Worm (Caenorhabditis elegans) whole organism, L2 larva: ENCODE data around the gene C17E7.12.

ENCODE experiments used
- C34F6.9 ChIP-seq: fragments of 150-350 bp; optimal IDR thresholded peaks from 2 replicates; lab custom pipeline; 2014; ENCODE audit warnings: missing biosample characterization, missing genetic modification characterization
- R02D3.7 ChIP-seq: fragments of 150-350 bp; optimal IDR thresholded peaks from 2 replicates; lab custom pipeline; 2014; ENCODE audit warnings: missing biosample characterization, missing genetic modification characterization
- Y55F3AM.14 ChIP-seq: fragments of 200-800 bp; sonication (Bioruptor generic); optimal IDR thresholded peaks from 2 replicates; lab custom pipeline; 2018; ENCODE audit warnings: mild to moderate bottlenecking, missing genetic modification characterization, missing compliant biosample characterization
- ZK546.5 ChIP-seq: sonication (generic microtip); optimal IDR thresholded peaks from 2 replicates; lab custom pipeline; 2017; ENCODE audit warnings: missing biosample characterization, missing genetic modification characterization
- alr-1 ChIP-seq: fragments of 150-350 bp; optimal IDR thresholded peaks from 2 replicates; lab custom pipeline; 2014; ENCODE audit warnings: missing biosample characterization, missing genetic modification characterization
- ama-1 ChIP-seq: fragments of 150-350 bp; optimal IDR thresholded peaks from 2 replicates; lab custom pipeline; 2018; ENCODE audit warnings: inconsistent platforms
- ceh-16 ChIP-seq: fragments of 150-350 bp; optimal IDR thresholded peaks from 2 replicates; lab custom pipeline; 2014; ENCODE audit warnings: missing biosample characterization, missing genetic modification characterization
- ceh-82 ChIP-seq: fragments of 150-350 bp; optimal IDR thresholded peaks from 2 replicates; lab custom pipeline; 2014; ENCODE audit warnings: missing biosample characterization, missing genetic modification characterization
- crh-2 ChIP-seq: sonication (generic microtip); optimal IDR thresholded peaks from 2 replicates; lab custom pipeline; 2017; ENCODE audit warnings: missing biosample characterization, missing genetic modification characterization
- dmd-4 ChIP-seq: sonication (generic microtip); optimal IDR thresholded peaks from 2 replicates; lab custom pipeline; 2017; ENCODE audit warnings: missing biosample characterization, missing genetic modification characterization
- elt-1 ChIP-seq: fragments of 150-350 bp; optimal IDR thresholded peaks from 2 replicates; lab custom pipeline; 2014; ENCODE audit warnings: missing biosample characterization, missing genetic modification characterization
- elt-3 ChIP-seq: sonication (generic microtip); optimal IDR thresholded peaks from 2 replicates; lab custom pipeline; 2017; ENCODE audit warnings: missing biosample characterization, missing genetic modification characterization
- fos-1 ChIP-seq: fragments of 150-350 bp; optimal IDR thresholded peaks from 2 replicates; lab custom pipeline; 2014; ENCODE audit warnings: missing biosample characterization, missing genetic modification characterization
- gmeb-1 ChIP-seq: fragments of 150-350 bp; optimal IDR thresholded peaks from 2 replicates; lab custom pipeline; 2014; ENCODE audit warnings: missing biosample characterization, missing genetic modification characterization
- lin-11 ChIP-seq: fragments of 150-350 bp; sonication (generic microtip); optimal IDR thresholded peaks from 2 replicates; lab custom pipeline; 2014; ENCODE audit warnings: missing biosample characterization, missing genetic modification characterization, inconsistent platforms, mixed read lengths
- lsy-2 ChIP-seq, 2 experiments: fragments of 150-350 bp in 1 of 2; sonication (generic microtip) in 1 of 2; optimal IDR thresholded peaks; 2 replicates each; lab custom pipeline; 2014 to 2017; ENCODE audit warnings: missing biosample characterization in 2 of 2, missing genetic modification characterization in 2 of 2
- mab-5 ChIP-seq: fragments of 150-350 bp; optimal IDR thresholded peaks from 2 replicates; lab custom pipeline; 2014; ENCODE audit warnings: missing biosample characterization, missing genetic modification characterization
- mdl-1 ChIP-seq, 2 experiments: fragments of 150-350 bp in 1 of 2; sonication (generic microtip) in 1 of 2; optimal IDR thresholded peaks; 2 replicates each; lab custom pipeline; 2017; ENCODE audit warnings: missing biosample characterization in 2 of 2, missing genetic modification characterization in 2 of 2
- nhr-10 ChIP-seq: sonication (generic microtip); optimal IDR thresholded peaks from 2 replicates; lab custom pipeline; 2017; ENCODE audit warnings: missing biosample characterization, missing genetic modification characterization
- nhr-11 ChIP-seq: fragments of 150-350 bp; optimal IDR thresholded peaks from 2 replicates; lab custom pipeline; 2014; ENCODE audit warnings: missing biosample characterization, missing genetic modification characterization
- nhr-21 ChIP-seq: fragments of 150-350 bp; optimal IDR thresholded peaks from 2 replicates; lab custom pipeline; 2014; ENCODE audit warnings: missing biosample characterization, missing genetic modification characterization
- nhr-23 ChIP-seq: fragments of 150-350 bp; optimal IDR thresholded peaks from 2 replicates; lab custom pipeline; 2014; ENCODE audit warnings: missing biosample characterization, missing genetic modification reagents, missing genetic modification characterization
- nhr-237 ChIP-seq: fragments of 150-350 bp; optimal IDR thresholded peaks from 2 replicates; lab custom pipeline; 2014; ENCODE audit warnings: missing biosample characterization, missing genetic modification characterization
- nhr-25 ChIP-seq: fragments of 150-350 bp; sonication (generic microtip); optimal IDR thresholded peaks from 3 replicates; lab custom pipeline; 2014; ENCODE audit warnings: missing biosample characterization, missing genetic modification characterization
- nhr-6 ChIP-seq: fragments of 150-350 bp; optimal IDR thresholded peaks from 2 replicates; lab custom pipeline; 2014; ENCODE audit warnings: missing biosample characterization, missing genetic modification characterization
- nhr-77 ChIP-seq: fragments of 150-350 bp; optimal IDR thresholded peaks from 2 replicates; lab custom pipeline; 2014; ENCODE audit warnings: missing biosample characterization, missing genetic modification characterization
- peb-1 ChIP-seq: fragments of 150-350 bp; optimal IDR thresholded peaks from 2 replicates; lab custom pipeline; 2014; ENCODE audit warnings: missing biosample characterization, missing genetic modification characterization
- sma-9 ChIP-seq, 2 experiments: fragments of 150-350 bp in 1 of 2; sonication (generic microtip) in 1 of 2; optimal IDR thresholded peaks; 2 replicates each; lab custom pipeline; 2014 to 2016; ENCODE audit warnings: missing genetic modification characterization in 2 of 2, mild to moderate bottlenecking in 1 of 2, missing biosample characterization in 1 of 2, missing compliant biosample characterization in 1 of 2, missing genetic modification reagents in 1 of 2, moderate library complexity in 1 of 2
- unc-39 ChIP-seq: fragments of 150-350 bp; optimal IDR thresholded peaks from 2 replicates; lab custom pipeline; 2014; ENCODE audit warnings: missing biosample characterization, missing genetic modification characterization
- unc-55 ChIP-seq: fragments of 150-350 bp; sonication (generic microtip); optimal IDR thresholded peaks from 3 replicates; lab custom pipeline; 2014; ENCODE audit warnings: missing biosample characterization, missing genetic modification reagents, missing genetic modification characterization
- unc-62 ChIP-seq: fragments of 150-350 bp; optimal IDR thresholded peaks from 2 replicates; lab custom pipeline; 2014; ENCODE audit warnings: missing biosample characterization, missing genetic modification reagents, missing genetic modification characterization
- zag-1 ChIP-seq: fragments of 150-350 bp; optimal IDR thresholded peaks from 2 replicates; lab custom pipeline; 2014; ENCODE audit warnings: missing biosample characterization, missing genetic modification characterization
- ztf-1 ChIP-seq: fragments of 200-800 bp; sonication (Bioruptor generic); conservative IDR thresholded peaks from 2 replicates; pipeline ENCODE4 v1.3.6; 2022; ENCODE audit warnings: missing genetic modification characterization, missing compliant biosample characterization
- ztf-4 ChIP-seq: fragments of 150-350 bp; optimal IDR thresholded peaks from 2 replicates; lab custom pipeline; 2014; ENCODE audit warnings: missing biosample characterization, missing genetic modification characterization

Gene C17E7.12

DNA sequence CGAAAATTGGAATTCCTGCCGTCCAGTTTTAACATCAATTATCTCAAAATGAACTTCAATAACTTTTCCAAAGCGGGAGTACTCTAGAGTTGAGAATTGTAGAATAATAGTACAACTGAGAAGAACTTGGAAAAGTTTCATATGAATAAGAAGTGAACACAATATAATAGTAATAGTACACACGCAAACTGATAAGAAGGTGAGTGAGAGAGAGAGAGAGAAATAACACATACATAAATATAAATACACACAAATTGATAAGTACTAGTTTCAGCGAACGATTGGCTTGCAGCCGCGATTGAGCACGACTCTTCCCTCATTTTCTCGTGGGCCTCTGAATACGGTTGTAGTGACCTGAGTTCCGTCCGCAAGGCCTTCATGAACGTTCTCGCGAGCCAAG, 2.7 kb downstream of the C17E7.12 start, which contains the start of gene C17E7.13:
TSS of gene C17E7.13 (minus strand) at position 176 of the 400 bp plus-strand sequence.
- TF ChIP-seq zag-1 (tag; lab: Kevin White, UChicago) (no peak), fos-1 (tag; lab: Kevin White, UChicago) (peak; percentile 59)
- TF ChIP-seq, all 48 proteins: peak for 1

DNA sequence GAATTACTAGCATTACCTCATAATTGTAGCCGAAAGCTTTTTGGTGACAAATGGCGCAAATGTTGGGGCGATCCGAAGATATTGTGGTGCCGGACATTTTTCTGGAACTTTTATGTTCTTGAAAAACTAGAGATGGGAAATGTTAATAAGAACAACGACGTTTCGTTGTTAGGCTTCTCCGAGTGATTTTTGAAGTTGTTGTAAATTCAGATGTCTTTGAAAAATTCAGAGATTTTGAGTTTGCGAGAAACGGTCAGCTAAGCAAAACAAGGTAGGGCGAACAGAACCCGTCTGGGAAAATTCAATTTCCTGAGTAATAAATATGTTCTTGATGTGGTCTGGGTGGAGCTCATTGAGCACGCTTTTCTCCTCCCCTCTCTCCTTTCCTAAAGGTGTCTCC, 5.7 kb downstream of the C17E7.12 start, which contains the start of gene nhr-124:
TSS of gene nhr-124 (minus strand) at position 101 of the 400 bp plus-strand sequence.
- TF ChIP-seq unc-39, result no peak
- TF ChIP-seq elt-1 (tag; lab: Kevin White, UChicago), result no peak
- no peak for TF ChIP-seq mab-5 (tag; lab: Kevin White, UChicago)
- TF ChIP-seq crh-2 (tag; lab: Kevin White, UChicago), result no peak
- no peak for TF ChIP-seq nhr-237
- no peak for TF ChIP-seq nhr-25 (tag; lab: Kevin White, UChicago)
- no peak for TF ChIP-seq lin-11 (tag; lab: Kevin White, UChicago)
- no peak for TF ChIP-seq nhr-23 (tag; lab: Kevin White, UChicago)
- TF ChIP-seq R02D3.7 (tag; lab: Kevin White, UChicago), result no peak
- no peak for TF ChIP-seq C34F6.9 (tag; lab: Kevin White, UChicago)
- no peak for TF ChIP-seq nhr-10 (tag; lab: Kevin White, UChicago)
- no peak for TF ChIP-seq lsy-2 (tag; optimal IDR thresholded peaks at IDR 0.05; lab: Kevin White, UChicago)
- TF ChIP-seq ama-1 (lab: Kevin White, UChicago), result no peak
- no peak for TF ChIP-seq Y55F3AM.14
- TF ChIP-seq nhr-11, result no peak
- TF ChIP-seq elt-3, result no peak

DNA sequence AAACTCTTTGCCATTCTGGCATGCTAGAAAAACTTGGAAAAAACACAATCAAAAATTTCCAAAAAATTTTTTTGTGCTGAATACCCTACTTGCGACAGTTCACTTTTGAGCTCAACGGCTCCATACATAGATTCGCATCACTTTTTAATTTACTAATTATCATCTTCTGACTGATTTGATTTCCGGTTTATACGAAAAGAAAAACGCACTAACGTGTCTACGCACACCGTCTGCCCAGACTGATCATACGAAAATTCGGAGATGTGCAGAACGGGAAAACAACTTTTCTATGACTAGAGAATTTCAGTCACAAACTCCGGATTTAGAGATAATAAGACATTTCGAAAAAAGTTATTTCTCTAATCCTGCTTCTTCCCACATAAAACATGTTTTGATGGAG, 7.3 kb downstream of the C17E7.12 start:
- TF ChIP-seq nhr-23 (tag; lab: Kevin White, UChicago) (no peak), mdl-1 (tag; optimal IDR thresholded peaks at IDR 0.05; lab: Kevin White, UChicago) (no peak), gmeb-1 (tag; lab: Kevin White, UChicago) (no peak), nhr-237 (no peak), C34F6.9 (tag; lab: Kevin White, UChicago) (no peak), ztf-1 (GFP tag; lab: Robert Waterston, UW) (no peak), ZK546.5 (no peak), ceh-16 (no peak), nhr-77 (no peak), unc-39 (no peak), unc-55 (GFP tag; lab: Kevin White, UChicago) (no peak), dmd-4 (tag; lab: Kevin White, UChicago) (no peak), peb-1 (tag; lab: Kevin White, UChicago) (no peak), nhr-25 (tag; lab: Kevin White, UChicago) (no peak), nhr-6 (tag; lab: Kevin White, UChicago) (no peak), nhr-10 (tag; lab: Kevin White, UChicago) (no peak), unc-62 (GFP tag; lab: Kevin White, UChicago) (no peak), alr-1 (tag; lab: Kevin White, UChicago) (no peak)

DNA sequence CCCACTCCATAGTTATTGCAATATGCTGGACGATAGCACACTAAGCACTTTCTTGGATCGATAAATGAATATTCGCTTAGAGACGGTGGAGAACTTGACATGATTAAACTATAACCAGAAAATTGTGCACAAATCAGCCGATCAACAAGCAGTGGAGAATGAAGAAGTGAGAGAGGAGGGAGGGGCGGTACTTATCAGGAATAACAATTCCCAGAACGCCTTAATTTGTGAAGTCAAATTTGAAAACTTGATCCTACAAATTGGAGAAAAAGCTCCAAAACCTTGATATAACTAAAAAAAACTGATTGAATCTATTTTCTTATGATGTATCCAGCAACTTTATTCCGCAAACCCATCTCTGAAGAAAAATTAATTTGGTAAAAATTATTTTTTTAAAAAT, 13.6 kb downstream of the C17E7.12 start, which contains the start of gene nhr-159:
TSS of gene nhr-159 (minus strand) at position 101 of the 400 bp plus-strand sequence.
- no peak for TF ChIP-seq lsy-2 (tag; optimal IDR thresholded peaks at IDR 0.05; lab: Kevin White, UChicago)
- TF ChIP-seq nhr-237, result no peak
- no peak for TF ChIP-seq nhr-6 (tag; lab: Kevin White, UChicago)
- TF ChIP-seq ztf-4 (tag; lab: Kevin White, UChicago), result no peak
- TF ChIP-seq nhr-23 (tag; lab: Kevin White, UChicago), result no peak
- TF ChIP-seq sma-9 (GFP tag; optimal IDR thresholded peaks at IDR 0.05; lab: Kevin White, UChicago), result no peak
- no peak for TF ChIP-seq sma-9 (tag; optimal IDR thresholded peaks at IDR 0.05; lab: Kevin White, UChicago)
- TF ChIP-seq ceh-82 (tag; lab: Kevin White, UChicago), result no peak
- TF ChIP-seq, all 48 proteins: peak for 0

DNA sequence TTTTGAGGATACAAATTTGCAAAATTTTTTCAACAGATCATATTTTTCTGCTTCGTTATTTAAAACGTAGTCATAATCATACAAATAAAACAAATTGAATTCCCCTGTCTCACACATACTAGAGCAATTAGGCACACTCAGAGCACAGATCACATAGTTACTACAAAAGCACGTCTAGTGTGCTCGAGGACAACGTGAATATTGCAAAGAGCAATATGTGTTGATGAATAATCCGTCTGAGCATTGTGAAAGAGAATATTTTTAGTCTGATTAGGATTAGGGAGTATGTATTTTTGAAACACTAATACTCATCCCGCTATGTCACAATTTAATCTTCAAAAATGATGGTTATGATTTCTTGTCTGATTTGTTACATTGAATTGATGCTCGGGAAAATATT, 14.6 kb downstream of the C17E7.12 start:
- TF ChIP-seq nhr-21 (tag; lab: Kevin White, UChicago), result peak; percentile 3
- TF ChIP-seq ceh-16, result no peak
- no peak for TF ChIP-seq alr-1 (tag; lab: Kevin White, UChicago)
